Worm (Caenorhabditis elegans) whole organism, young adult: ENCODE measurements around the gene T18D3.5.

Experiments used
- B0019.2 ChIP-seq: fragments of 200-800 bp; sonication (Bioruptor generic); conservative IDR thresholded peaks from 2 replicates; pipeline ENCODE4 v1.3.6; 2022; ENCODE audit warnings: missing genetic modification reagents, missing genetic modification characterization, missing compliant biosample characterization
- F23B12.7 ChIP-seq: sonication (generic microtip); optimal IDR thresholded peaks from 2 replicates; lab custom pipeline; 2017; ENCODE audit warnings: missing genetic modification characterization, mild to moderate bottlenecking, missing compliant biosample characterization, antibody characterized with exemption, moderate library complexity; ENCODE audit not compliant: insufficient read depth
- F33H1.4 ChIP-seq: fragments of 200-800 bp; sonication (Bioruptor generic); IDR thresholded peaks from 2 replicates; pipeline ENCODE4 v1.3.6; 2022; ENCODE audit warnings: missing genetic modification reagents, missing genetic modification characterization, missing compliant biosample characterization
- F39B2.1 ChIP-seq: fragments of 200-800 bp; sonication (Bioruptor generic); IDR thresholded peaks from 2 replicates; pipeline ENCODE4 v1.3.6; 2022; ENCODE audit warnings: missing genetic modification reagents, missing genetic modification characterization, missing compliant biosample characterization
- K11D2.4 ChIP-seq: fragments of 200-800 bp; sonication (Bioruptor generic); IDR thresholded peaks from 2 replicates; pipeline ENCODE4 v1.3.6; 2022; ENCODE audit warnings: missing genetic modification reagents, missing genetic modification characterization, missing compliant biosample characterization
- T07F8.4 ChIP-seq: sonication (generic microtip); optimal IDR thresholded peaks from 2 replicates; lab custom pipeline; 2016; ENCODE audit warnings: mild to moderate bottlenecking, missing genetic modification characterization, moderate library complexity, missing compliant biosample characterization
- T26A5.8 ChIP-seq: sonication (generic microtip); optimal IDR thresholded peaks from 2 replicates; lab custom pipeline; 2016; ENCODE audit warnings: missing genetic modification characterization, missing compliant biosample characterization
- akir-1 ChIP-seq: fragments of 200-800 bp; sonication (Bioruptor generic); optimal IDR thresholded peaks from 2 replicates; lab custom pipeline; 2018; ENCODE audit warnings: mild to moderate bottlenecking, missing genetic modification characterization, moderate library complexity, missing compliant biosample characterization
- ama-1 ChIP-seq, 3 experiments: fragments of 150-350 bp in 1 of 3; sonication (generic microtip) in 2 of 3; optimal IDR thresholded peaks; 2 replicates each; lab custom pipeline; 2014 to 2018; ENCODE audit warnings: missing biosample characterization in 2 of 3, missing genetic modification characterization in 2 of 3, missing genetic modification reagents in 2 of 3
- aptf-3 ChIP-seq: fragments of 200-800 bp; sonication (Bioruptor generic); IDR thresholded peaks from 2 replicates; pipeline ENCODE4 v1.3.6; 2022; ENCODE audit warnings: missing genetic modification characterization, missing compliant biosample characterization
- atf-7 ChIP-seq: sonication (generic microtip); optimal IDR thresholded peaks from 2 replicates; lab custom pipeline; 2017; ENCODE audit warnings: mild to moderate bottlenecking, missing genetic modification characterization, missing compliant biosample characterization
- bed-1 ChIP-seq: fragments of 200-800 bp; sonication (Bioruptor generic); IDR thresholded peaks from 2 replicates; pipeline ENCODE4 v1.3.6; 2022; ENCODE audit warnings: missing genetic modification reagents, missing genetic modification characterization, missing compliant biosample characterization
- ccch-3 ChIP-seq: fragments of 200-800 bp; sonication (Bioruptor generic); optimal IDR thresholded peaks from 2 replicates; lab custom pipeline; 2018; ENCODE audit warnings: mild to moderate bottlenecking, missing genetic modification characterization, missing compliant biosample characterization
- cebp-2 ChIP-seq: fragments of 200-800 bp; sonication (Bioruptor generic); IDR thresholded peaks from 2 replicates; pipeline ENCODE4 v1.3.6; 2022; ENCODE audit warnings: missing genetic modification characterization, missing compliant biosample characterization
- ceh-27 ChIP-seq: fragments of 200-800 bp; sonication (Bioruptor generic); optimal IDR thresholded peaks from 2 replicates; lab custom pipeline; 2018; ENCODE audit warnings: mild to moderate bottlenecking, missing genetic modification characterization, moderate library complexity, missing compliant biosample characterization
- ceh-79 ChIP-seq: sonication (generic microtip); optimal IDR thresholded peaks from 2 replicates; lab custom pipeline; 2017; ENCODE audit warnings: mild to moderate bottlenecking, missing genetic modification characterization, missing compliant biosample characterization
- dox-1 ChIP-seq: fragments of 200-800 bp; sonication (Bioruptor generic); IDR thresholded peaks from 2 replicates; pipeline ENCODE4 v1.3.6; 2022; ENCODE audit warnings: missing genetic modification reagents, missing genetic modification characterization, missing compliant biosample characterization
- dpff-1 ChIP-seq: sonication (generic microtip); optimal IDR thresholded peaks from 2 replicates; lab custom pipeline; 2017; ENCODE audit warnings: mild to moderate bottlenecking, missing genetic modification characterization, missing compliant biosample characterization
- egl-44 ChIP-seq: fragments of 200-800 bp; sonication (Bioruptor generic); IDR thresholded peaks from 2 replicates; pipeline ENCODE4 v1.3.6; 2022; ENCODE audit warnings: missing genetic modification reagents, missing genetic modification characterization, missing compliant biosample characterization
- ets-4 ChIP-seq: fragments of 200-800 bp; sonication (Bioruptor generic); optimal IDR thresholded peaks from 2 replicates; lab custom pipeline; 2018; ENCODE audit warnings: mild to moderate bottlenecking, missing genetic modification characterization, missing compliant biosample characterization
- gei-17 ChIP-seq: fragments of 200-800 bp; sonication (Bioruptor generic); optimal IDR thresholded peaks from 2 replicates; lab custom pipeline; 2018; ENCODE audit warnings: mild to moderate bottlenecking, missing genetic modification characterization, missing compliant biosample characterization
- him-1 ChIP-seq: sonication (generic microtip); optimal IDR thresholded peaks from 2 replicates; lab custom pipeline; 2016; ENCODE audit warnings: missing genotype, missing genetic modification reagents, missing genetic modification characterization, missing compliant biosample characterization
- hlh-12 ChIP-seq: sonication (generic microtip); optimal IDR thresholded peaks from 2 replicates; lab custom pipeline; 2016; ENCODE audit warnings: missing genetic modification characterization, missing compliant biosample characterization
- hlh-26 ChIP-seq: fragments of 200-800 bp; sonication (Bioruptor generic); conservative IDR thresholded peaks from 2 replicates; pipeline ENCODE4 v1.3.6; 2022; ENCODE audit warnings: missing genetic modification reagents, missing genetic modification characterization, missing compliant biosample characterization
- hmg-20 ChIP-seq: fragments of 200-800 bp; sonication (Bioruptor generic); IDR thresholded peaks from 2 replicates; pipeline ENCODE4 v1.3.6; 2022; ENCODE audit warnings: missing genetic modification reagents, missing genetic modification characterization, missing compliant biosample characterization
- lag-1 ChIP-seq: fragments of 200-800 bp; sonication (Bioruptor generic); IDR thresholded peaks from 2 replicates; pipeline ENCODE4 v1.3.6; 2022; ENCODE audit warnings: missing genetic modification reagents, missing genetic modification characterization, missing compliant biosample characterization
- let-526 ChIP-seq: fragments of 200-800 bp; sonication (Bioruptor generic); IDR thresholded peaks from 2 replicates; pipeline ENCODE4 v1.3.6; 2022; ENCODE audit warnings: missing genetic modification reagents, missing genetic modification characterization, missing compliant biosample characterization
- let-607 ChIP-seq, 2 experiments: fragments of 200-800 bp in 1 of 2; sonication (Bioruptor generic) in 1 of 2; sonication (generic microtip) in 1 of 2; optimal IDR thresholded peaks; 2 replicates each; lab custom pipeline; 2016 to 2018; ENCODE audit warnings: mild to moderate bottlenecking in 2 of 2, missing compliant biosample characterization in 2 of 2, missing genetic modification characterization in 2 of 2, moderate library complexity in 2 of 2, missing genotype in 1 of 2
- lsl-1 ChIP-seq: fragments of 200-800 bp; sonication (Bioruptor generic); optimal IDR thresholded peaks from 2 replicates; lab custom pipeline; 2018; ENCODE audit warnings: mild to moderate bottlenecking, missing genetic modification characterization, moderate library complexity, missing compliant biosample characterization
- lsy-27 ChIP-seq: sonication (generic microtip); optimal IDR thresholded peaks from 2 replicates; lab custom pipeline; 2017; ENCODE audit warnings: missing genetic modification characterization, mild to moderate bottlenecking, missing compliant biosample characterization, antibody characterized with exemption, missing genotype, borderline replicate concordance; ENCODE audit not compliant: insufficient read depth
- madf-3 ChIP-seq: fragments of 200-800 bp; sonication (Bioruptor generic); IDR thresholded peaks from 2 replicates; pipeline ENCODE4 v1.3.6; 2022; ENCODE audit warnings: missing genetic modification reagents, missing genetic modification characterization, missing compliant biosample characterization
- mes-4 ChIP-seq: sonication (generic microtip); optimal IDR thresholded peaks from 2 replicates; lab custom pipeline; 2016; ENCODE audit warnings: missing genotype, missing genetic modification characterization, missing compliant biosample characterization
- pbrm-1 ChIP-seq: fragments of 200-800 bp; sonication (Bioruptor generic); IDR thresholded peaks from 2 replicates; pipeline ENCODE4 v1.3.6; 2022; ENCODE audit warnings: missing genetic modification reagents, missing genetic modification characterization, missing compliant biosample characterization
- pha-4 ChIP-seq: fragments of 150-350 bp; sonication (generic microtip); optimal IDR thresholded peaks from 2 replicates; lab custom pipeline; 2014; ENCODE audit warnings: missing biosample characterization, missing genetic modification reagents, missing genetic modification characterization
- snpc-1.1 ChIP-seq: sonication (generic microtip); optimal IDR thresholded peaks from 2 replicates; lab custom pipeline; 2017; ENCODE audit warnings: missing genetic modification characterization, mild to moderate bottlenecking, missing compliant biosample characterization, antibody characterized with exemption, moderate library complexity, missing genotype, missing genetic modification reagents; ENCODE audit not compliant: insufficient read depth
- tbp1 ChIP-seq: fragments of 200-800 bp; sonication (Bioruptor generic); optimal IDR thresholded peaks from 2 replicates; lab custom pipeline; 2018; ENCODE audit warnings: mild to moderate bottlenecking, missing genetic modification characterization, missing compliant biosample characterization
- tbx-9 ChIP-seq: sonication (generic microtip); optimal IDR thresholded peaks from 2 replicates; lab custom pipeline; 2016; ENCODE audit warnings: borderline replicate concordance, missing genetic modification characterization, inconsistent platforms, missing compliant biosample characterization
- tlf-1 ChIP-seq: fragments of 200-800 bp; sonication (Bioruptor generic); optimal IDR thresholded peaks from 2 replicates; lab custom pipeline; 2018; ENCODE audit warnings: mild to moderate bottlenecking, missing genetic modification characterization, missing compliant biosample characterization
- xnd-1 ChIP-seq: sonication (generic microtip); optimal IDR thresholded peaks from 2 replicates; lab custom pipeline; 2016; ENCODE audit warnings: missing genotype, missing genetic modification reagents, missing genetic modification characterization, missing compliant biosample characterization
- zim-3 ChIP-seq: sonication (generic microtip); optimal IDR thresholded peaks from 2 replicates; lab custom pipeline; 2017; ENCODE audit warnings: mild to moderate bottlenecking, missing genetic modification characterization, moderate library complexity, missing compliant biosample characterization
- ztf-22 ChIP-seq: fragments of 200-800 bp; sonication (Bioruptor generic); optimal IDR thresholded peaks from 2 replicates; lab custom pipeline; 2018; ENCODE audit warnings: mild to moderate bottlenecking, missing genetic modification characterization, moderate library complexity, missing compliant biosample characterization
- ztf-25 ChIP-seq: fragments of 200-800 bp; sonication (Bioruptor generic); IDR thresholded peaks from 2 replicates; pipeline ENCODE4 v1.3.6; 2022; ENCODE audit warnings: missing genetic modification reagents, missing genetic modification characterization, missing compliant biosample characterization
- ztf-26 ChIP-seq: sonication (generic microtip); optimal IDR thresholded peaks from 2 replicates; lab custom pipeline; 2017; ENCODE audit warnings: missing genetic modification characterization, missing compliant biosample characterization
- ztf-28 ChIP-seq: fragments of 200-800 bp; sonication (Bioruptor generic); IDR thresholded peaks from 2 replicates; pipeline ENCODE4 v1.3.6; 2022; ENCODE audit warnings: missing genetic modification reagents, missing genetic modification characterization, missing compliant biosample characterization
- ztf-6 ChIP-seq: fragments of 200-800 bp; sonication (Bioruptor generic); IDR thresholded peaks from 2 replicates; pipeline ENCODE4 v1.3.6; 2022; ENCODE audit warnings: missing genetic modification reagents, missing genetic modification characterization, missing compliant biosample characterization

The T18D3.5 gene

DNA sequence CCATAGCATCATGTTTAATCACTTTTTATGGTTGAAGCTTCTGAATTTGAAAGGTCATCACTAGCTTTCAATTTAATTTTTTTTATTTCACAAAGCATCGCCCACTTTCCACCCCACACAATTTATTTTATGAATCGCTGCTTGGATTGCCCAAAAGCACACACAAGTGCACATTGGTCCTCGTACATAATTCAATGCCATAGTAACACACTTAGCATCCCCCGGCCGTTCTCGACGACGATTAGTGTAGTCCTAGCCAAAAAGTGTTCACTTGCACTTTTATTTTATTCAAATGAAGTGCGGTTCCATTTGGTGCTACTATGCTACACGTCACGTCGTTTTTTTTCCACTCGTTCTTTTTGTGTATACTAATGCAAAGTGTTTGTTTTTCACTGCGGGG, 15.4 kb downstream of the T18D3.5 start:
- TF ChIP-seq lsl-1 (GFP tag; lab: Kevin White, UChicago) = no peak
- TF ChIP-seq, all 124 proteins: peak for 0

DNA sequence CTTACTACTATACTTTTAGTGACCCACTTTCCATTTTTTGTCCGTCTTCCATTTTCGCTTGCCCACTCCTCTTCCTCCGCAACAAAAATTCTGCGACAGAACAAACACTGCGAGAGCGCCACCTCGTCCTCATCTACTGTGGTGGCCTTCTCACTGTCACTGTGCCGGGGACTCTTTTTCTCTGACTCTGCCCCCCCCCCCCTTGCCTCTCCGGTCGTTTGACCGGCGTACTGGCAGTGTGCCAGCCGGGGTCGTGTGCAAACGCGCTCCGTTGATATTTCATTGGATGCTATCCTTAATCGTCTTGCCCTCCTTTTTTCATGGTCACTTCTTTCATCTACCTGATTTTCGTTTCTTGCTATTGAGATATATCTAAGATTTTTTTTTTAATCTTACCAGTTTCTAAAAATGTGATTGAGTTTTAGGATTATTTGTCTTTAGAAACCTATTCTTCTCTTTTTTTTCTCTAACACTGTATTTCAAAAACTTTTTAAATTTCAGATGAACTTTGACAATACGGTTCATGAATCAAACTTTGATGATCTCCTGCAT, 16.9 kb downstream of the T18D3.5 start, which contains the start of gene atf-6:
Gene atf-6 (plus strand): TSS at position 502 of the 552 bp plus-strand sequence.
- no peak for TF ChIP-seq hmg-20
- TF ChIP-seq dpff-1 (tag; lab: Kevin White, UChicago) = no peak
- TF ChIP-seq pha-4 (tag; lab: Kevin White, UChicago) = no peak
- TF ChIP-seq T07F8.4 (tag; lab: Kevin White, UChicago) = no peak
- no peak; the same call in 1 of the 2 replicates for TF ChIP-seq pbrm-1 (GFP tag; lab: Robert Waterston, UW)
- peak; percentile 53 for TF ChIP-seq ztf-26
- no peak for TF ChIP-seq akir-1 (GFP tag; lab: Kevin White, UChicago)
- TF ChIP-seq ztf-25 (GFP tag; lab: Robert Waterston, UW) = 0 out of 2 replicates have a peak, but pooled peaks have one; percentile 44
- TF ChIP-seq hlh-26 (GFP tag; lab: Robert Waterston, UW) = no peak
- no peak for TF ChIP-seq zim-3
- no peak for TF ChIP-seq lsl-1 (GFP tag; lab: Kevin White, UChicago)
- TF ChIP-seq ztf-22 = no peak
- no peak for TF ChIP-seq T26A5.8 (tag; lab: Kevin White, UChicago)
- TF ChIP-seq ceh-27 (GFP tag; lab: Kevin White, UChicago) = peak; percentile 88
- TF ChIP-seq mes-4 (tag; lab: Kevin White, UChicago) = no peak
- no peak for TF ChIP-seq him-1 (tag; lab: Kevin White, UChicago)
- TF ChIP-seq aptf-3 (GFP tag; lab: Robert Waterston, UW) = no peak
- TF ChIP-seq K11D2.4 (GFP tag; lab: Robert Waterston, UW) = peak; percentile 71
- TF ChIP-seq let-607 (tag; optimal IDR thresholded peaks at IDR 0.05; lab: Kevin White, UChicago) = peak; percentile 41 to 51
- TF ChIP-seq dox-1 = peak; percentile 92
- no peak for TF ChIP-seq hlh-12 (tag; lab: Kevin White, UChicago)
- TF ChIP-seq cebp-2 (GFP tag; lab: Robert Waterston, UW) = no peak
- peak; percentile 58; the same call in 1 of the 2 replicates for TF ChIP-seq ztf-6 (GFP tag; lab: Robert Waterston, UW)
- TF ChIP-seq bed-1 (GFP tag; lab: Robert Waterston, UW) = no peak
- no peak for TF ChIP-seq F39B2.1 (GFP tag; lab: Robert Waterston, UW)
- no peak for TF ChIP-seq ccch-3 (GFP tag; lab: Kevin White, UChicago)
- TF ChIP-seq F23B12.7 (tag; lab: Kevin White, UChicago) = peak; percentile 37
- no peak for TF ChIP-seq madf-3 (GFP tag; lab: Robert Waterston, UW)
- peak; percentile 45 for TF ChIP-seq atf-7 (tag; lab: Kevin White, UChicago)
- peak; percentile 70 for TF ChIP-seq gei-17 (GFP tag; lab: Kevin White, UChicago)
- TF ChIP-seq tbx-9 (tag; lab: Kevin White, UChicago) = no peak
- no peak for TF ChIP-seq F33H1.4 (GFP tag; lab: Robert Waterston, UW)
- 0 out of 2 replicates have a peak, but pooled peaks have one; percentile 20 for TF ChIP-seq let-526
- TF ChIP-seq ztf-28 = no peak
- TF ChIP-seq lag-1 (GFP tag; lab: Robert Waterston, UW) = no peak
- TF ChIP-seq ama-1 (optimal IDR thresholded peaks at IDR 0.05; lab: Kevin White, UChicago) = no peak
- TF ChIP-seq ama-1 (GFP tag; optimal IDR thresholded peaks at IDR 0.05; lab: Kevin White, UChicago) = no peak
- TF ChIP-seq snpc-1.1 = no peak
- no peak for TF ChIP-seq xnd-1
- TF ChIP-seq lsy-27 = no peak
- peak; percentile 80 for TF ChIP-seq ets-4 (GFP tag; lab: Kevin White, UChicago)
- no peak for TF ChIP-seq tlf-1 (GFP tag; lab: Kevin White, UChicago)
- TF ChIP-seq egl-44 (GFP tag; lab: Robert Waterston, UW) = peak; percentile 71; the same call in 1 of the 2 replicates
- peak; percentile 42 for TF ChIP-seq tbp1 (GFP tag; lab: Kevin White, UChicago)
- no peak for TF ChIP-seq ceh-79 (tag; lab: Kevin White, UChicago)
- no peak for TF ChIP-seq B0019.2 (GFP tag; lab: Robert Waterston, UW)
